Fruit fly (Drosophila melanogaster) whole organism, embryonic: ENCODE data around the gene plx.

Source experiments
- C15 ChIP-seq: fragments of 200-800 bp; sonication (Bioruptor generic); IDR thresholded peaks from 3 replicates; pipeline ENCODE4 v1.3.6; 2022; ENCODE audit warnings: missing biosample characterization, missing genetic modification characterization
- CG10543 ChIP-seq: fragments of 200-800 bp; sonication (Bioruptor generic); optimal IDR thresholded peaks from 3 replicates; lab custom pipeline; 2017; ENCODE audit warnings: missing biosample characterization, mild to moderate bottlenecking, missing genetic modification characterization, moderate library complexity
- CG10959 ChIP-seq: fragments of 200-800 bp; sonication (Bioruptor generic); IDR thresholded peaks from 2 replicates; pipeline ENCODE4 v1.3.6; 2022; ENCODE audit warnings: missing biosample characterization, missing genetic modification characterization
- CG11456 ChIP-seq: fragments of 200-800 bp; sonication (Bioruptor generic); IDR thresholded peaks from 3 replicates; pipeline ENCODE4 v1.3.6; 2022; ENCODE audit warnings: missing biosample characterization, missing genetic modification characterization
- CG14667 ChIP-seq: fragments of 200-800 bp; sonication (Bioruptor generic); IDR thresholded peaks from 2 replicates; pipeline ENCODE4 v1.3.6; 2022; ENCODE audit warnings: missing biosample characterization, missing genetic modification characterization
- CG17328 ChIP-seq: fragments of 200-800 bp; sonication (Bioruptor generic); IDR thresholded peaks from 2 replicates; pipeline ENCODE4 v1.3.6; 2022; ENCODE audit warnings: missing biosample characterization, missing genetic modification characterization
- CG17802 ChIP-seq: fragments of 200-800 bp; sonication (Bioruptor generic); optimal IDR thresholded peaks from 2 replicates; lab custom pipeline; 2018; ENCODE audit warnings: missing biosample characterization, mild to moderate bottlenecking, missing genetic modification characterization, moderate library complexity
- CG1832 ChIP-seq: fragments of 200-800 bp; sonication (Bioruptor generic); optimal IDR thresholded peaks from 2 replicates; lab custom pipeline; 2017; ENCODE audit warnings: missing biosample characterization, mild to moderate bottlenecking, missing genetic modification characterization, inconsistent platforms
- CG18599 ChIP-seq: fragments of 200-800 bp; sonication (Bioruptor generic); optimal IDR thresholded peaks from 3 replicates; lab custom pipeline; 2017; ENCODE audit warnings: missing biosample characterization, missing genetic modification characterization, mild to moderate bottlenecking, moderate library complexity, missing genetic modification reagents
- CG33213 ChIP-seq: fragments of 200-800 bp; sonication (Bioruptor generic); optimal IDR thresholded peaks from 3 replicates; lab custom pipeline; 2016; ENCODE audit warnings: missing biosample characterization, missing genetic modification characterization
- CG3407 ChIP-seq: fragments of 200-800 bp; sonication (Bioruptor generic); optimal IDR thresholded peaks from 2 replicates; lab custom pipeline; 2018; ENCODE audit warnings: missing biosample characterization, mild to moderate bottlenecking, missing genetic modification characterization
- CG42726 ChIP-seq: fragments of 200-800 bp; sonication (Bioruptor generic); IDR thresholded peaks from 2 replicates; pipeline ENCODE4 v1.3.6; 2022; ENCODE audit warnings: missing biosample characterization, missing genetic modification characterization; ENCODE audit not compliant: partially characterized antibody
- CG4404 ChIP-seq: fragments of 200-800 bp; sonication (Bioruptor generic); IDR thresholded peaks from 2 replicates; pipeline ENCODE4 v1.3.6; 2022; ENCODE audit warnings: missing biosample characterization, missing genetic modification characterization
- CG5245 ChIP-seq: fragments of 200-800 bp; sonication (Bioruptor generic); optimal IDR thresholded peaks from 3 replicates; lab custom pipeline; 2016; ENCODE audit warnings: missing biosample characterization, missing genetic modification characterization
- CG6689 ChIP-seq: fragments of 200-800 bp; sonication (Bioruptor generic); IDR thresholded peaks from 2 replicates; pipeline ENCODE4 v1.3.6; 2022; ENCODE audit warnings: missing biosample characterization, missing genetic modification characterization
- CG7271 ChIP-seq: fragments of 200-800 bp; sonication (Bioruptor generic); optimal IDR thresholded peaks from 2 replicates; lab custom pipeline; 2018; ENCODE audit warnings: missing biosample characterization, mild to moderate bottlenecking, missing genetic modification characterization, moderate library complexity
- CG7556 ChIP-seq: fragments of 200-800 bp; sonication (Bioruptor generic); optimal IDR thresholded peaks from 2 replicates; lab custom pipeline; 2017; ENCODE audit warnings: missing biosample characterization, mild to moderate bottlenecking, missing genetic modification characterization
- CG7786 ChIP-seq: fragments of 200-800 bp; sonication (Bioruptor generic); optimal IDR thresholded peaks from 2 replicates; lab custom pipeline; 2016; ENCODE audit warnings: missing biosample characterization, missing genetic modification characterization
- CG8924 ChIP-seq: fragments of 200-800 bp; optimal IDR thresholded peaks from 3 replicates; lab custom pipeline; 2019; ENCODE audit warnings: missing biosample characterization, mild to moderate bottlenecking, missing genetic modification characterization, moderate library complexity
- Dek ChIP-seq: fragments of 200-800 bp; sonication (Bioruptor generic); optimal IDR thresholded peaks from 3 replicates; lab custom pipeline; 2019; ENCODE audit warnings: missing biosample characterization, mild to moderate bottlenecking, missing genetic modification characterization, moderate library complexity
- H2.0 ChIP-seq: fragments of 200-800 bp; sonication (Bioruptor generic); IDR thresholded peaks from 2 replicates; pipeline ENCODE4 v1.3.6; 2022; ENCODE audit warnings: missing biosample characterization, missing genetic modification characterization
- Hsf ChIP-seq: fragments of 200-800 bp; sonication (Bioruptor generic); optimal IDR thresholded peaks from 3 replicates; lab custom pipeline; 2016; ENCODE audit warnings: missing biosample characterization, missing genetic modification characterization
- Max ChIP-seq: fragments of 200-800 bp; sonication (Bioruptor generic); optimal IDR thresholded peaks from 2 replicates; lab custom pipeline; 2016; ENCODE audit warnings: missing biosample characterization, mild to moderate bottlenecking, missing genetic modification characterization
- Med ChIP-seq: fragments of 200-800 bp; sonication (Bioruptor generic); peaks from one replicate; lab custom pipeline; 2016; ENCODE audit warnings: missing biosample characterization, missing genetic modification characterization, mild to moderate bottlenecking, inconsistent platforms, moderate library complexity
- Meics ChIP-seq: fragments of 200-800 bp; sonication (Bioruptor generic); optimal IDR thresholded peaks from 2 replicates; lab custom pipeline; 2017; ENCODE audit warnings: missing biosample characterization, mild to moderate bottlenecking, missing genetic modification characterization
- Poxn ChIP-seq: fragments of 200-800 bp; sonication (Bioruptor generic); IDR thresholded peaks from 2 replicates; pipeline ENCODE4 v1.3.6; 2022; ENCODE audit warnings: missing biosample characterization, missing genetic modification characterization
- Rfx ChIP-seq: fragments of 200-800 bp; sonication (Bioruptor generic); IDR thresholded peaks from 2 replicates; pipeline ENCODE4 v1.3.6; 2022; ENCODE audit warnings: missing biosample characterization, missing genetic modification characterization
- Sin3A ChIP-seq: fragments of >200 bp; optimal IDR thresholded peaks from 2 replicates; lab custom pipeline; 2018
- TFAM ChIP-seq: fragments of 200-800 bp; sonication (Bioruptor generic); optimal IDR thresholded peaks from 2 replicates; lab custom pipeline; 2017; ENCODE audit warnings: missing biosample characterization, missing genetic modification characterization, inconsistent platforms
- al ChIP-seq: fragments of 200-800 bp; sonication (Bioruptor generic); IDR thresholded peaks from 2 replicates; pipeline ENCODE4 v1.3.6; 2022; ENCODE audit warnings: missing biosample characterization, missing genetic modification characterization
- br ChIP-seq: fragments of >200 bp; optimal IDR thresholded peaks from 2 replicates; lab custom pipeline; 2017
- chinmo ChIP-seq: fragments of 200-800 bp; sonication (Bioruptor generic); IDR thresholded peaks from 4 replicates; pipeline ENCODE4 v1.3.6; 2022; ENCODE audit warnings: missing biosample characterization, missing genetic modification characterization; ENCODE audit not compliant: partially characterized antibody
- chn ChIP-seq: fragments of 200-800 bp; sonication (Bioruptor generic); optimal IDR thresholded peaks from 2 replicates; lab custom pipeline; 2016; ENCODE audit warnings: missing biosample characterization, missing genetic modification characterization
- cwo ChIP-seq: fragments of 200-800 bp; sonication (Bioruptor generic); optimal IDR thresholded peaks from 3 replicates; lab custom pipeline; 2017; ENCODE audit warnings: missing biosample characterization, missing genetic modification characterization, mild to moderate bottlenecking, moderate library complexity, missing genetic modification reagents
- eyg ChIP-seq: fragments of 200-800 bp; sonication (Bioruptor generic); optimal IDR thresholded peaks from 3 replicates; lab custom pipeline; 2016; ENCODE audit warnings: missing biosample characterization, missing genetic modification characterization
- fd64A ChIP-seq: fragments of 200-800 bp; sonication (Bioruptor generic); optimal IDR thresholded peaks from 3 replicates; lab custom pipeline; 2018; ENCODE audit warnings: missing biosample characterization, mild to moderate bottlenecking, missing genetic modification characterization
- fd96Cb ChIP-seq: fragments of 200-800 bp; sonication (Bioruptor generic); optimal IDR thresholded peaks from 2 replicates; lab custom pipeline; 2018; ENCODE audit warnings: missing biosample characterization, mild to moderate bottlenecking, missing genetic modification characterization, moderate library complexity
- gsb ChIP-seq: fragments of 200-800 bp; sonication (Bioruptor generic); IDR thresholded peaks from 2 replicates; pipeline ENCODE4 v1.3.6; 2022; ENCODE audit warnings: missing biosample characterization, missing genetic modification characterization
- gsb-n ChIP-seq: fragments of 200-800 bp; sonication (Bioruptor generic); optimal IDR thresholded peaks from 3 replicates; lab custom pipeline; 2018; ENCODE audit warnings: missing biosample characterization, mild to moderate bottlenecking, missing genetic modification characterization
- h ChIP-seq: fragments of >200 bp; optimal IDR thresholded peaks from 2 replicates; lab custom pipeline; 2017
- jing ChIP-seq: fragments of 200-800 bp; sonication (Bioruptor generic); optimal IDR thresholded peaks from 2 replicates; lab custom pipeline; 2018; ENCODE audit warnings: missing biosample characterization, mild to moderate bottlenecking, missing genetic modification characterization
- lmd ChIP-seq: fragments of 200-800 bp; sonication (Bioruptor generic); IDR thresholded peaks from 2 replicates; pipeline ENCODE4 v1.3.6; 2022; ENCODE audit warnings: missing biosample characterization, missing genetic modification characterization
- luna ChIP-seq: fragments of 200-800 bp; sonication (Bioruptor generic); optimal IDR thresholded peaks from 2 replicates; lab custom pipeline; 2016; ENCODE audit warnings: missing biosample characterization, missing genetic modification characterization
- maf-S ChIP-seq: fragments of 200-800 bp; sonication (Bioruptor generic); optimal IDR thresholded peaks from 2 replicates; lab custom pipeline; 2016; ENCODE audit warnings: missing biosample characterization, missing genetic modification characterization
- mam ChIP-seq: fragments of 200-800 bp; sonication (Bioruptor generic); optimal IDR thresholded peaks from 3 replicates; lab custom pipeline; 2016; ENCODE audit warnings: missing biosample characterization, missing genetic modification characterization
- oc ChIP-seq: fragments of 200-800 bp; sonication (Bioruptor generic); optimal IDR thresholded peaks from 2 replicates; lab custom pipeline; 2018; ENCODE audit warnings: missing biosample characterization, mild to moderate bottlenecking, missing genetic modification characterization, moderate library complexity
- psq ChIP-seq: fragments of 200-800 bp; sonication (Bioruptor generic); optimal IDR thresholded peaks from 2 replicates; lab custom pipeline; 2017; ENCODE audit warnings: missing biosample characterization, missing genetic modification characterization
- seq ChIP-seq: fragments of 200-800 bp; sonication (Bioruptor generic); IDR thresholded peaks from 2 replicates; pipeline ENCODE4 v1.3.6; 2022; ENCODE audit warnings: missing biosample characterization, missing genetic modification characterization
- stc ChIP-seq: fragments of 200-800 bp; sonication (Bioruptor generic); IDR thresholded peaks from 2 replicates; pipeline ENCODE4 v1.3.6; 2022; ENCODE audit warnings: missing biosample characterization, missing genetic modification characterization
- usp ChIP-seq: fragments of >200 bp; optimal IDR thresholded peaks from 2 replicates; lab custom pipeline; 2017; ENCODE audit warnings: missing biosample characterization, missing genetic modification characterization
- yki ChIP-seq: fragments of >200 bp; optimal IDR thresholded peaks from 3 replicates; lab custom pipeline; 2018

Gene plx

DNA sequence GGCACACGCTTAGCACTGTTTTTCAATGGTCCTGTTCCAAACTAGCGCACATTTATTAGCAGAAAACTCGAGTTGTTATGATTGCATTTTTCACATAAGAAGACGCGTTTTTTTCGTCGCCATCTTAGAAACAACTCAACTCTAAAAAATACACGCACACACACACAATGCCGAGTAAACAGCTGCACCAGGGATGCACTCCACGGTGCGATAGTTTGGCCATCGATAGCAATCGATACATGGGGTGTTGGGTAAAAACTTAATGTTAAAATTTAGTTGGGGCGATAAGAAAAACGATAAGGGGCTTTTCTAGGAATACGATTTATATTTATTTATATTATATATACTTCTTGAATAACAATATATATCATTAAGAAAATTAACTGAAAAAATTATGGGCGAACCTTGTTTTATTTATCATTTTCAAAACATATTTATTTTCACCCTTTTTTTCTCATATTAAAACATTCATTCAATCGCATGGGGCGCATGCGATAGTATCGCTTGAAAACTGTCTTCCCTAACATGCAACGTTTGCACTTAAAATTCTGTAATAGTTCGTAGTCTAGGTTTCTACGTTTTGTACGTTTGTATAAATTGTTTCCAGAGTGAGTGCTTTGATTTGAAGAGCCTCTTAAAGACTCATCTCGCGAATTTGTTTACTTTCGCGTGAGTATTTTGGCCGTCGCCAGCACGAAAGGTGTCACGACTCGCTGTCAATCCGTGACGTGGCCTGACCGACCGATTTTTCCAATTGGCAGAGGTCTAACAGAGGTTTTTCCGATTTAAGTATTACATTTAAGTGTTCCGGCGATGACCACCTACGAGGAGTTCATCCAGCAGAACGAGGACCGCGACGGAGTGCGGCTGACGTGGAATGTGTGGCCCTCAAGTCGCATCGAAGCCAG lies 36.8 kb upstream of the plx start, which contains the start of the genes MTA1-like and Sec23 (continued):
- no peak for TF ChIP-seq CG17328 (GFP tag; lab: Robert Waterston, UW)
- no peak for TF ChIP-seq usp (GFP tag; lab: Kevin White, UChicago)
- no peak for TF ChIP-seq seq
- TF ChIP-seq fd96Cb (tag; lab: Kevin White, UChicago): peak; percentile 18
- TF ChIP-seq chinmo (GFP tag; lab: Robert Waterston, UW): peak; percentile 96
- TF ChIP-seq mam (GFP tag; lab: Kevin White, UChicago): peak; percentile 53
- peak; percentile 44; the same call in 1 of the 2 replicates for TF ChIP-seq lmd (GFP tag; lab: Robert Waterston, UW)
- TF ChIP-seq stc: no peak
- TF ChIP-seq CG33213 (GFP tag; lab: Kevin White, UChicago): no peak
- no peak for TF ChIP-seq CG7786
- TF ChIP-seq CG17802 (tag; lab: Kevin White, UChicago): peak; percentile 27
- no peak for TF ChIP-seq yki
- no peak for TF ChIP-seq CG1832 (GFP tag; lab: Kevin White, UChicago)
- TF ChIP-seq h: no peak
- no peak for TF ChIP-seq CG10959 (GFP tag; lab: Robert Waterston, UW)
- TF ChIP-seq H2.0 (GFP tag; lab: Robert Waterston, UW): no peak
- TF ChIP-seq psq (GFP tag; lab: Kevin White, UChicago): no peak
- TF ChIP-seq CG42726: peak; percentile 75
- TF ChIP-seq jing (GFP tag; lab: Kevin White, UChicago): no peak
- no peak for TF ChIP-seq fd64A (GFP tag; lab: Kevin White, UChicago)
- TF ChIP-seq Rfx: peak; percentile 71
- peak; percentile 80 for TF ChIP-seq Med
- TF ChIP-seq CG7556 (GFP tag; lab: Kevin White, UChicago): peak; percentile 21
- TF ChIP-seq CG7271: no peak
- no peak for TF ChIP-seq CG5245 (GFP tag; lab: Kevin White, UChicago)
- peak; percentile 50 for TF ChIP-seq Max (GFP tag; lab: Kevin White, UChicago)
- TF ChIP-seq cwo: no peak
- no peak for TF ChIP-seq luna
- TF ChIP-seq CG8924 (tag; lab: Kevin White, UChicago): peak; percentile 71
- peak; percentile 66 for TF ChIP-seq CG10543 (GFP tag; lab: Kevin White, UChicago)
- peak; percentile 54 for TF ChIP-seq al (GFP tag; lab: Robert Waterston, UW)
- peak; percentile 53 for TF ChIP-seq Meics (GFP tag; lab: Kevin White, UChicago)
- no peak for TF ChIP-seq C15
- TF ChIP-seq CG6689 (GFP tag; lab: Robert Waterston, UW): peak; percentile 77
- peak; percentile 25 for TF ChIP-seq gsb-n (tag; lab: Kevin White, UChicago)
- TF ChIP-seq CG14667 (GFP tag; lab: Robert Waterston, UW): no peak
- no peak for TF ChIP-seq oc
- no peak for TF ChIP-seq TFAM (GFP tag; lab: Kevin White, UChicago)
- no peak for TF ChIP-seq br (lab: Kevin White, UChicago)
- no peak for TF ChIP-seq Poxn (GFP tag; lab: Robert Waterston, UW)
- TF ChIP-seq CG3407: peak; percentile 10
- no peak for TF ChIP-seq maf-S
- TF ChIP-seq CG4404 (GFP tag; lab: Robert Waterston, UW): peak; percentile 35; the same call in 1 of the 2 replicates
- TF ChIP-seq Dek (tag; lab: Kevin White, UChicago): peak; percentile 58
- peak; percentile 56 for TF ChIP-seq Sin3A (lab: Kevin White, UChicago)
- TF ChIP-seq CG18599 (GFP tag; lab: Kevin White, UChicago): peak; percentile 38
- no peak for TF ChIP-seq Hsf (GFP tag; lab: Kevin White, UChicago)
- peak; percentile 21 for TF ChIP-seq chn
- no peak for TF ChIP-seq gsb (GFP tag; lab: Robert Waterston, UW)
- TF ChIP-seq eyg (GFP tag; lab: Kevin White, UChicago): no peak
- TF ChIP-seq CG11456: peak; percentile 45; the same call in 1 of the 3 replicates
